Worm (Caenorhabditis elegans): ENCODE measurements around the gene R05H10.7.

R05H10.7 gene

ce11 chrII:14825413-14825812 lies 29.9 kb upstream of the R05H10.7 start:
- TF ChIP-seq unc-55 (GFP tag; optimal IDR thresholded peaks at IDR 0.05) (no peak), zag-1 (tag; optimal IDR thresholded peaks at IDR 0.05) (no peak), lsy-2 (tag; optimal IDR thresholded peaks at IDR 0.05) (no peak), lin-11 (tag; optimal IDR thresholded peaks at IDR 0.05) (no peak), nhr-237 (tag; optimal IDR thresholded peaks at IDR 0.05) (no peak), unc-39 (tag; optimal IDR thresholded peaks at IDR 0.05) (no peak), ceh-82 (tag; optimal IDR thresholded peaks at IDR 0.05) (no peak), dmd-4 (tag; optimal IDR thresholded peaks at IDR 0.05) (no peak), C34F6.9 (tag; optimal IDR thresholded peaks at IDR 0.05) (no peak), sma-9 (GFP tag; optimal IDR thresholded peaks at IDR 0.05) (peak; percentile 36), sma-9 (tag; optimal IDR thresholded peaks at IDR 0.05) (no peak), nhr-6 (tag; optimal IDR thresholded peaks at IDR 0.05) (no peak), skn-1 (tag; optimal IDR thresholded peaks at IDR 0.05) (no peak), sem-4 (tag; optimal IDR thresholded peaks at IDR 0.05) (no peak), nhr-21 (tag; optimal IDR thresholded peaks at IDR 0.05) (peak; percentile 68), nhr-25 (tag; optimal IDR thresholded peaks at IDR 0.05) (no peak), ama-1 (optimal IDR thresholded peaks at IDR 0.05) (no peak), fos-1 (tag; optimal IDR thresholded peaks at IDR 0.05) (peak; percentile 1), ceh-16 (tag; optimal IDR thresholded peaks at IDR 0.05) (no peak), Y55F3AM.14 (GFP tag; optimal IDR thresholded peaks at IDR 0.05) (no peak), unc-62 (GFP tag; optimal IDR thresholded peaks at IDR 0.05) (no peak), nhr-12 (tag; optimal IDR thresholded peaks at IDR 0.05) (no peak), ztf-11 (tag; optimal IDR thresholded peaks at IDR 0.05) (no peak), R02D3.7 (tag; optimal IDR thresholded peaks at IDR 0.05) (no peak), aly-2 (tag; optimal IDR thresholded peaks at IDR 0.05) (no peak), ZK546.5 (tag; optimal IDR thresholded peaks at IDR 0.05) (no peak)

ce11 chrII:14832055-14832454 lies 23.3 kb upstream of the R05H10.7 start:
- no peak for TF ChIP-seq Y55F3AM.14 (GFP tag; optimal IDR thresholded peaks at IDR 0.05)
- no peak for TF ChIP-seq C34F6.9 (tag; optimal IDR thresholded peaks at IDR 0.05)

- TF ChIP-seq ztf-1 (GFP tag; conservative IDR thresholded peaks at IDR 0.05) (no peak), sem-4 (tag; optimal IDR thresholded peaks at IDR 0.05) (no peak), peb-1 (tag; optimal IDR thresholded peaks at IDR 0.05) (no peak), elt-1 (tag; optimal IDR thresholded peaks at IDR 0.05) (no peak), F13H6.1 (tag; optimal IDR thresholded peaks at IDR 0.05) (no peak), sma-3 (GFP tag; optimal IDR thresholded peaks at IDR 0.05) (peak; percentile 16), unc-62 (GFP tag; optimal IDR thresholded peaks at IDR 0.05) (no peak), nhr-21 (tag; optimal IDR thresholded peaks at IDR 0.05) (peak; percentile 72), ceh-16 (tag; optimal IDR thresholded peaks at IDR 0.05) (no peak), fos-1 (tag; optimal IDR thresholded peaks at IDR 0.05) (peak; percentile 39), nhr-12 (tag; optimal IDR thresholded peaks at IDR 0.05) (no peak), sma-9 (GFP tag; optimal IDR thresholded peaks at IDR 0.05) (peak; percentile 80), sma-9 (tag; optimal IDR thresholded peaks at IDR 0.05) (no peak), snpc-4 (tag; optimal IDR thresholded peaks at IDR 0.05) (peak; percentile 51), mab-5 (tag; optimal IDR thresholded peaks at IDR 0.05) (no peak), nhr-77 (tag; optimal IDR thresholded peaks at IDR 0.05) (no peak), lin-13 (GFP tag; optimal IDR thresholded peaks at IDR 0.05) (no peak), nhr-129 (tag; optimal IDR thresholded peaks at IDR 0.05) (no peak), nhr-23 (tag; optimal IDR thresholded peaks at IDR 0.05) (no peak), nhr-6 (tag; optimal IDR thresholded peaks at IDR 0.05) (no peak), lin-39 (tag; optimal IDR thresholded peaks at IDR 0.05) (no peak), skn-1 (tag; optimal IDR thresholded peaks at IDR 0.05) (no peak), ama-1 (optimal IDR thresholded peaks at IDR 0.05) (no peak), ztf-4 (tag; optimal IDR thresholded peaks at IDR 0.05) (no peak), egl-27 (tag; optimal IDR thresholded peaks at IDR 0.05) (no peak), ztf-11 (tag; optimal IDR thresholded peaks at IDR 0.05) (no peak), lsy-2 (tag; optimal IDR thresholded peaks at IDR 0.05) (no peak), nhr-25 (tag; optimal IDR thresholded peaks at IDR 0.05) (peak; percentile 33), zag-1 (tag; optimal IDR thresholded peaks at IDR 0.05) (no peak), nhr-237 (tag; optimal IDR thresholded peaks at IDR 0.05) (no peak)
These were observed 16.6 kb upstream of the R05H10.7 start for ce11 chrII:14838596-14839215.

All from whole organism, L2 larva.